Worm (Caenorhabditis elegans) whole organism, L1 larva: ENCODE data around the gene rsu-1.

ENCODE experiments used
- C04F5.9 ChIP-seq: sonication (generic microtip); optimal IDR thresholded peaks from 2 replicates; lab custom pipeline; 2016; ENCODE audit warnings: missing genetic modification characterization, missing compliant biosample characterization
- C34B4.2 ChIP-seq: sonication (generic microtip); optimal IDR thresholded peaks from 2 replicates; lab custom pipeline; 2017; ENCODE audit warnings: mild to moderate bottlenecking, missing genetic modification characterization, missing compliant biosample characterization
- Y116A8C.19 ChIP-seq: sonication (generic microtip); optimal IDR thresholded peaks from 2 replicates; lab custom pipeline; 2016; ENCODE audit warnings: missing compliant biosample characterization, missing genetic modification characterization, borderline replicate concordance
- aha-1 ChIP-seq: fragments of 150-350 bp; optimal IDR thresholded peaks from 2 replicates; lab custom pipeline; 2014; ENCODE audit warnings: missing biosample characterization, missing genetic modification characterization
- aly-2 ChIP-seq: fragments of 150-350 bp; optimal IDR thresholded peaks from 2 replicates; lab custom pipeline; 2014; ENCODE audit warnings: missing biosample characterization, missing genetic modification characterization
- blmp-1 ChIP-seq: fragments of 150-350 bp; optimal IDR thresholded peaks from 2 replicates; lab custom pipeline; 2014; ENCODE audit warnings: missing biosample characterization, missing genetic modification characterization
- ceh-82 ChIP-seq, 3 experiments: fragments of 150-350 bp in 1 of 3; sonication (generic microtip) in 2 of 3; optimal IDR thresholded peaks; 2 replicates each; lab custom pipeline; 2014 to 2017; ENCODE audit warnings: missing biosample characterization in 3 of 3, missing genetic modification characterization in 3 of 3
- ceh-88 ChIP-seq: fragments of 200-800 bp; sonication (Bioruptor generic); IDR thresholded peaks from 2 replicates; pipeline ENCODE4 v1.3.6; 2022; ENCODE audit warnings: missing genetic modification characterization, missing compliant biosample characterization
- ceh-90 ChIP-seq: sonication (generic microtip); optimal IDR thresholded peaks from 2 replicates; lab custom pipeline; 2016; ENCODE audit warnings: missing genetic modification characterization, missing compliant biosample characterization
- dpl-1 ChIP-seq, 3 experiments: fragments of 150-350 bp in 2 of 3; sonication (generic microtip) in 1 of 3; optimal IDR thresholded peaks; 2 replicates each; lab custom pipeline; 2014 to 2017; ENCODE audit warnings: missing biosample characterization in 3 of 3, missing genetic modification characterization in 3 of 3, missing genetic modification reagents in 3 of 3
- dsc-1 ChIP-seq: sonication (generic microtip); optimal IDR thresholded peaks from 2 replicates; lab custom pipeline; 2016; ENCODE audit warnings: mild to moderate bottlenecking, missing genetic modification characterization, missing compliant biosample characterization
- efl-3 ChIP-seq: fragments of 200-800 bp; sonication (Bioruptor generic); optimal IDR thresholded peaks from 2 replicates; lab custom pipeline; 2018; ENCODE audit warnings: mild to moderate bottlenecking, missing genetic modification characterization, missing compliant biosample characterization
- egl-13 ChIP-seq: sonication (generic microtip); optimal IDR thresholded peaks from 2 replicates; lab custom pipeline; 2016; ENCODE audit warnings: missing genotype, missing genetic modification reagents, missing genetic modification characterization, missing compliant biosample characterization
- egl-27 ChIP-seq, 2 experiments: fragments of 150-350 bp in 1 of 2; sonication (generic microtip); optimal IDR thresholded peaks; 3 replicates each; lab custom pipeline; 2017 to 2018; ENCODE audit warnings: missing biosample characterization in 2 of 2, missing genetic modification characterization in 2 of 2, missing genetic modification reagents in 2 of 2
- elt-2 ChIP-seq: sonication (generic microtip); optimal IDR thresholded peaks from 2 replicates; lab custom pipeline; 2016; ENCODE audit warnings: missing genetic modification characterization, mild to moderate bottlenecking, inconsistent platforms, missing compliant biosample characterization, missing genetic modification reagents
- elt-3 ChIP-seq, 6 experiments: fragments of 150-350 bp in 1 of 6; sonication (generic microtip); optimal IDR thresholded peaks; 2 replicates each; lab custom pipeline; 2017 to 2018; ENCODE audit warnings: missing biosample characterization in 6 of 6, missing genetic modification characterization in 6 of 6, inconsistent platforms in 1 of 6
- ets-5 ChIP-seq: fragments of 200-800 bp; sonication (Bioruptor generic); IDR thresholded peaks from 2 replicates; pipeline ENCODE4 v1.3.6; 2022; ENCODE audit warnings: missing genetic modification characterization, missing compliant biosample characterization
- fkh-10 ChIP-seq: sonication (generic microtip); optimal IDR thresholded peaks from 2 replicates; lab custom pipeline; 2017; ENCODE audit warnings: missing biosample characterization, missing genetic modification reagents, missing genetic modification characterization
- fkh-4 ChIP-seq: sonication (generic microtip); optimal IDR thresholded peaks from 2 replicates; lab custom pipeline; 2016; ENCODE audit warnings: missing compliant biosample characterization, missing genetic modification characterization, borderline replicate concordance
- fkh-8 ChIP-seq: sonication (generic microtip); optimal IDR thresholded peaks from 2 replicates; lab custom pipeline; 2016; ENCODE audit warnings: mild to moderate bottlenecking, missing genetic modification characterization, missing compliant biosample characterization
- fos-1 ChIP-seq: fragments of 150-350 bp; optimal IDR thresholded peaks from 2 replicates; lab custom pipeline; 2014; ENCODE audit warnings: missing biosample characterization, missing genetic modification characterization
- grh-1 ChIP-seq: fragments of 200-800 bp; sonication (Bioruptor generic); IDR thresholded peaks from 2 replicates; pipeline ENCODE4 v1.3.6; 2022; ENCODE audit warnings: missing genetic modification reagents, missing genetic modification characterization, missing compliant biosample characterization
- hlh-17 ChIP-seq: fragments of 200-800 bp; sonication (Bioruptor generic); optimal IDR thresholded peaks from 2 replicates; lab custom pipeline; 2018; ENCODE audit warnings: missing genetic modification characterization, mild to moderate bottlenecking, missing compliant biosample characterization, moderate library complexity, borderline replicate concordance
- hlh-4 ChIP-seq: sonication (generic microtip); optimal IDR thresholded peaks from 2 replicates; lab custom pipeline; 2016; ENCODE audit warnings: mild to moderate bottlenecking, missing genetic modification characterization, missing compliant biosample characterization
- irx-1 ChIP-seq: sonication (generic microtip); optimal IDR thresholded peaks from 2 replicates; lab custom pipeline; 2016; ENCODE audit warnings: missing genetic modification characterization, missing compliant biosample characterization
- jun-1 ChIP-seq: fragments of 150-350 bp; optimal IDR thresholded peaks from 2 replicates; lab custom pipeline; 2014; ENCODE audit warnings: missing biosample characterization, missing genetic modification reagents, missing genetic modification characterization
- lin-14 ChIP-seq: fragments of 200-800 bp; sonication (Bioruptor generic); optimal IDR thresholded peaks from 2 replicates; lab custom pipeline; 2018; ENCODE audit warnings: mild to moderate bottlenecking, missing genetic modification characterization, moderate library complexity, missing compliant biosample characterization
- lin-15B ChIP-seq: fragments of 150-350 bp; sonication (generic microtip); optimal IDR thresholded peaks from 3 replicates; lab custom pipeline; 2014; ENCODE audit warnings: missing biosample characterization, missing genetic modification characterization
- lin-39 ChIP-seq: fragments of 150-350 bp; optimal IDR thresholded peaks from 2 replicates; lab custom pipeline; 2014; ENCODE audit warnings: missing biosample characterization, missing genetic modification reagents, missing genetic modification characterization
- mab-9 ChIP-seq: fragments of 200-800 bp; sonication (Bioruptor generic); IDR thresholded peaks from 2 replicates; pipeline ENCODE4 v1.3.6; 2022; ENCODE audit warnings: missing genetic modification reagents, missing genetic modification characterization, missing compliant biosample characterization
- mdl-1 ChIP-seq, 2 experiments: fragments of 150-350 bp; optimal IDR thresholded peaks; 2 replicates each; lab custom pipeline; 2014 to 2017; ENCODE audit warnings: missing biosample characterization in 2 of 2, missing genetic modification characterization in 2 of 2, inconsistent platforms in 1 of 2
- nhr-11 ChIP-seq: fragments of 150-350 bp; optimal IDR thresholded peaks from 2 replicates; lab custom pipeline; 2014; ENCODE audit warnings: missing biosample characterization, missing genetic modification characterization
- nhr-12 ChIP-seq: sonication (generic microtip); optimal IDR thresholded peaks from 2 replicates; lab custom pipeline; 2017; ENCODE audit warnings: missing biosample characterization, missing genetic modification characterization
- nhr-19 ChIP-seq: fragments of 200-800 bp; sonication (Bioruptor generic); conservative IDR thresholded peaks from 2 replicates; pipeline ENCODE4 v1.3.6; 2022; ENCODE audit warnings: missing genetic modification characterization, missing compliant biosample characterization
- nhr-237 ChIP-seq: fragments of 150-350 bp; optimal IDR thresholded peaks from 2 replicates; lab custom pipeline; 2014; ENCODE audit warnings: missing biosample characterization, missing genetic modification characterization
- nhr-71 ChIP-seq: sonication (generic microtip); optimal IDR thresholded peaks from 2 replicates; lab custom pipeline; 2016; ENCODE audit warnings: mild to moderate bottlenecking, missing genetic modification characterization, moderate library complexity, missing compliant biosample characterization
- nhr-77 ChIP-seq: fragments of 150-350 bp; optimal IDR thresholded peaks from 2 replicates; lab custom pipeline; 2014; ENCODE audit warnings: missing biosample characterization, missing genetic modification characterization
- nhr-84 ChIP-seq: sonication (generic microtip); optimal IDR thresholded peaks from 2 replicates; lab custom pipeline; 2017; ENCODE audit warnings: missing biosample characterization, missing genetic modification characterization
- nhr-85 ChIP-seq: sonication (generic microtip); peaks from one replicate; lab custom pipeline; 2016; ENCODE audit warnings: missing genetic modification characterization, inconsistent platforms, missing compliant biosample characterization
- nhr-90 ChIP-seq: sonication (generic microtip); optimal IDR thresholded peaks from 2 replicates; lab custom pipeline; 2016; ENCODE audit warnings: mild to moderate bottlenecking, missing genetic modification characterization, missing compliant biosample characterization; ENCODE audit not compliant: poor library complexity
- pqm-1 ChIP-seq: sonication (generic microtip); optimal IDR thresholded peaks from 3 replicates; lab custom pipeline; 2017; ENCODE audit warnings: missing biosample characterization, missing genetic modification characterization
- skn-1 ChIP-seq: fragments of 150-350 bp; optimal IDR thresholded peaks from 2 replicates; lab custom pipeline; 2014; ENCODE audit warnings: missing biosample characterization, missing genetic modification characterization
- snpc-4 ChIP-seq: fragments of 150-350 bp; optimal IDR thresholded peaks from 2 replicates; lab custom pipeline; 2014; ENCODE audit warnings: missing biosample characterization, missing genetic modification characterization
- snu-23 ChIP-seq: sonication (generic microtip); optimal IDR thresholded peaks from 2 replicates; lab custom pipeline; 2016; ENCODE audit warnings: missing genetic modification characterization, missing compliant biosample characterization
- sup-37 ChIP-seq: fragments of 200-800 bp; sonication (Bioruptor generic); optimal IDR thresholded peaks from 2 replicates; lab custom pipeline; 2018; ENCODE audit warnings: mild to moderate bottlenecking, missing genetic modification characterization, missing compliant biosample characterization
- swsn-7 ChIP-seq: sonication (generic microtip); optimal IDR thresholded peaks from 2 replicates; lab custom pipeline; 2016; ENCODE audit warnings: missing genetic modification characterization, missing compliant biosample characterization
- unc-30 ChIP-seq: sonication (generic microtip); optimal IDR thresholded peaks from 2 replicates; lab custom pipeline; 2017; ENCODE audit warnings: missing biosample characterization, missing genetic modification characterization
- unc-62 ChIP-seq: fragments of 150-350 bp; optimal IDR thresholded peaks from 2 replicates; lab custom pipeline; 2014; ENCODE audit warnings: missing biosample characterization, missing genetic modification reagents, missing genetic modification characterization
- unc-86 ChIP-seq: sonication (generic microtip); optimal IDR thresholded peaks from 2 replicates; lab custom pipeline; 2016; ENCODE audit warnings: missing genetic modification characterization, missing compliant biosample characterization
- vab-15 ChIP-seq: sonication (generic microtip); optimal IDR thresholded peaks from 2 replicates; lab custom pipeline; 2017; ENCODE audit warnings: missing genotype, mild to moderate bottlenecking, missing genetic modification characterization, missing compliant biosample characterization
- zag-1 ChIP-seq: fragments of 150-350 bp; optimal IDR thresholded peaks from 2 replicates; lab custom pipeline; 2014; ENCODE audit warnings: missing biosample characterization, missing genetic modification characterization
- ztf-11 ChIP-seq, 2 experiments: sonication (generic microtip); optimal IDR thresholded peaks; 2 replicates each; lab custom pipeline; 2016 to 2017; ENCODE audit warnings: missing genetic modification characterization in 2 of 2, missing biosample characterization in 1 of 2, missing compliant biosample characterization in 1 of 2

The rsu-1 gene

ce11 chrIII:3456226-3456625 is 15.6 kb upstream of the rsu-1 start (continued):
- TF ChIP-seq grh-1 (GFP tag; lab: Robert Waterston, UW) (peak; percentile 97), jun-1 (peak; percentile 96), skn-1 (tag; lab: Kevin White, UChicago) (peak; percentile 86), vab-15 (tag; lab: Kevin White, UChicago) (peak; percentile 96), zag-1 (peak; percentile 68), irx-1 (peak; percentile 98), fkh-10 (peak; percentile 98), blmp-1 (tag; lab: Kevin White, UChicago) (peak; percentile 77), ceh-88 (GFP tag; lab: Robert Waterston, UW) (peak; percentile 96), aha-1 (tag; lab: Kevin White, UChicago) (peak; percentile 83), snu-23 (GFP tag; lab: Kevin White, UChicago) (peak; percentile 99), snpc-4 (tag; lab: Kevin White, UChicago) (peak; percentile 89), unc-30 (tag; lab: Kevin White, UChicago) (no peak), ceh-82 (tag; optimal IDR thresholded peaks at IDR 0.05; lab: Kevin White, UChicago) (peak; percentile 97 to 99 (median 98)), nhr-71 (peak; percentile 99), dpl-1 (GFP tag; optimal IDR thresholded peaks at IDR 0.05; lab: Kevin White, UChicago) (peak; percentile 93 to 96 (median 94)), C04F5.9 (tag; lab: Kevin White, UChicago) (peak; percentile 98), nhr-84 (tag; lab: Kevin White, UChicago) (peak; percentile 92), swsn-7 (tag; lab: Kevin White, UChicago) (peak; percentile 99), fkh-4 (peak; percentile 92), fos-1 (tag; lab: Kevin White, UChicago) (peak; percentile 96), lin-15B (tag; lab: Kevin White, UChicago) (peak; percentile 99), unc-62 (GFP tag; lab: Kevin White, UChicago) (no peak), pqm-1 (no peak), nhr-77 (peak; percentile 99), nhr-19 (GFP tag; lab: Robert Waterston, UW) (peak; percentile 99), dsc-1 (tag; lab: Kevin White, UChicago) (peak; percentile 99), egl-27 (tag; optimal IDR thresholded peaks at IDR 0.05; lab: Kevin White, UChicago) (peak; percentile 57 to 64), sup-37 (GFP tag; lab: Kevin White, UChicago) (peak; percentile 88), hlh-4 (peak; percentile 35), fkh-8 (peak; percentile 99), unc-86 (peak; percentile 97), lin-39 (tag; lab: Kevin White, UChicago) (peak; percentile 91), ets-5 (GFP tag; lab: Robert Waterston, UW) (no peak), elt-2 (tag; lab: Kevin White, UChicago) (peak; percentile 94), aly-2 (tag; lab: Kevin White, UChicago) (peak; percentile 96), ztf-11 (tag; optimal IDR thresholded peaks at IDR 0.05; lab: Kevin White, UChicago) (peak in 1 of 2 experiments; percentile 93), Y116A8C.19 (peak; percentile 62), efl-3 (peak; percentile 54), mab-9 (GFP tag; lab: Robert Waterston, UW) (peak; percentile 97), egl-13 (tag; lab: Kevin White, UChicago) (peak; percentile 98), nhr-237 (tag; lab: Kevin White, UChicago) (peak; percentile 96), C34B4.2 (tag; lab: Kevin White, UChicago) (peak; percentile 60), ceh-90 (tag; lab: Kevin White, UChicago) (peak; percentile 71), nhr-11 (peak; percentile 86), nhr-12 (tag; lab: Kevin White, UChicago) (no peak), mdl-1 (tag; optimal IDR thresholded peaks at IDR 0.05; lab: Kevin White, UChicago) (peak in 1 of 2 experiments; percentile 94), hlh-17 (no peak), nhr-85 (tag; lab: Kevin White, UChicago) (peak; percentile 99), nhr-90 (tag; lab: Kevin White, UChicago) (peak; percentile 99), elt-3 (tag; optimal IDR thresholded peaks at IDR 0.05; lab: Kevin White, UChicago) (peak; percentile 48 to 98 (median 89)), lin-14 (GFP tag; lab: Kevin White, UChicago) (peak; percentile 97)
